Worm (Caenorhabditis elegans): Measurements from ENCODE around the gene F52H3.11.

DNA sequence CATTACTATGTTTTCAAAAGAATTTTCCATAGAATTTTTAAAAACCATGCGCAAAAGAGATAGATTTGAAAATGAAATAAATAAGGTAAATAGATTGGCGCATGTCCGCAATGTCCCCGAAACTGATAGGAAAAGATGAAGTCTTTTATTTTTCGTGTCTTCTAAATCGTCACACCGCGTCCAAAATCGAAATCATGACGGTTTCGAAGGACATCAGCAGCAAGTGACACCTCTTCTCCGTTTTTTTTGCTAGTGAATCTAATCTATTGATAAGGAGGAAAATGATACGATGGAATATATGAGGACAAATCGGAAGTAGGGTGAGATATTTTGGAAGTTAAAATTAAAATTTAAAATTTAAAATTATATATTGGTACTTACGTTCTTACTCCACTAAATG is 29.0 kb upstream of the F52H3.11 start:
- TF ChIP-seq nhr-237 (tag; optimal IDR thresholded peaks at IDR 0.05) (no peak), alr-1 (tag; optimal IDR thresholded peaks at IDR 0.05) (no peak), nhr-25 (tag; optimal IDR thresholded peaks at IDR 0.05) (no peak), zag-1 (tag; optimal IDR thresholded peaks at IDR 0.05) (no peak), unc-62 (GFP tag; optimal IDR thresholded peaks at IDR 0.05) (no peak), mdl-1 (tag; optimal IDR thresholded peaks at IDR 0.05) (no peak), C34F6.9 (tag; optimal IDR thresholded peaks at IDR 0.05) (no peak), nhr-6 (tag; optimal IDR thresholded peaks at IDR 0.05) (no peak), ama-1 (optimal IDR thresholded peaks at IDR 0.05) (no peak), snpc-4 (tag; optimal IDR thresholded peaks at IDR 0.05) (no peak), ZK546.5 (tag; optimal IDR thresholded peaks at IDR 0.05) (no peak), fos-1 (tag; optimal IDR thresholded peaks at IDR 0.05) (no peak), dmd-4 (tag; optimal IDR thresholded peaks at IDR 0.05) (no peak), unc-39 (tag; optimal IDR thresholded peaks at IDR 0.05) (no peak)

Measured in whole organism, L2 larva.